Fruit fly (Drosophila melanogaster): ENCODE results near the gene Ugt307A1.

The Ugt307A1 gene

DNA sequence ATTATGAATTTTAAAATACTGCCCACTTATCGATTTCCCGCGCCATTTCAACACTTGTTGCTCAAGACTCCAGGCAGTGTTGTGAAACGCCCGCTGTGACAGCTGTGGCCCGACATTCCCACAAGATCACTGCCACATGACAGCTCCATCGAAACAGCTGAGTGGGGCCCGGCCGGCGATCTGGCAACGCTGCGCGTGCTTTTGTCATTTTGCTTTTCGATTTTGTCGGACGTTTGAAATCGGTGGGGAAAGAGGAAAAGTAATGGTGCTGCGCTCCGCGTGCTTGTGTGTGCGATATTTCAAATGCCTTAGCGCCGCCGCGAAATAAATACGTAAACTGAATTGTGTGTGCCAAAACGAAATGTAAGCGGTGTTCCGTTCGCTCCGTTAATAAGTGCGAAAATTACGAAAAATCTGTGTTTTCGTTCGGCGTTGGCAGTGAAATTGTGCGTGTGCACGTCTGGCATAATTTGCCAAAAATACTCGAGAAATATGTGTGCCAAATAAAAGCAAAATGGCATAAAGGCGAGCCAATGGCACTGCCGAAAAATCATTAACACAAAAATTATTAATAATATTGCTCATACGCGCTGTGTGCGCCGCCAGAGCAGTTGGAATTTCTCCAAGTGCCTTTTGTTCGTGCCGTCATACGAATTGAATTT lies 25.5 kb upstream of the Ugt307A1 start (continued):
- no peak for TF ChIP-seq gsb-n (tag; optimal IDR thresholded peaks at IDR 0.05)
- TF ChIP-seq disco-r (GFP tag; optimal IDR thresholded peaks at IDR 0.05): peak; percentile 65
- TF ChIP-seq zfh2 (GFP tag; optimal IDR thresholded peaks at IDR 0.05): peak; percentile 65
- TF ChIP-seq Sin3A (optimal IDR thresholded peaks at IDR 0.05): peak; percentile 44
- peak; percentile 65 for TF ChIP-seq NC2β (GFP tag; optimal IDR thresholded peaks at IDR 0.05)
- TF ChIP-seq CG9817 (tag; optimal IDR thresholded peaks at IDR 0.05): peak; percentile 23
- TF ChIP-seq tna (GFP tag; IDR thresholded peaks at IDR 0.05; ENCODE audit: partially characterized antibody): no peak
- TF ChIP-seq CG12659 (GFP tag; optimal IDR thresholded peaks at IDR 0.05): peak; percentile 93
- no peak for TF ChIP-seq kay (GFP tag; optimal IDR thresholded peaks at IDR 0.05)
- no peak; the same call in 1 of the 2 replicates for TF ChIP-seq Ravus (GFP tag; IDR thresholded peaks at IDR 0.05)
- TF ChIP-seq CG5245 (GFP tag; optimal IDR thresholded peaks at IDR 0.05): no peak
- peak; percentile 39 for TF ChIP-seq twi (tag; optimal IDR thresholded peaks at IDR 0.05)
- peak; percentile 98 for TF ChIP-seq E2f2 (GFP tag; IDR thresholded peaks at IDR 0.05)
- TF ChIP-seq CG12219 (GFP tag; optimal IDR thresholded peaks at IDR 0.05): peak; percentile 43
- peak; percentile 99 for TF ChIP-seq pzg (GFP tag; optimal IDR thresholded peaks at IDR 0.05)
- no peak for TF ChIP-seq CG1602 (GFP tag; optimal IDR thresholded peaks at IDR 0.05)
- TF ChIP-seq bab2 (GFP tag; optimal IDR thresholded peaks at IDR 0.05): no peak
- TF ChIP-seq CG15479 (GFP tag; optimal IDR thresholded peaks at IDR 0.05): no peak
- TF ChIP-seq nerfin-2 (GFP tag; IDR thresholded peaks at IDR 0.05; ENCODE audit: partially characterized antibody): peak; percentile 46; the same call in 1 of the 2 replicates
- TF ChIP-seq CG7271 (tag; optimal IDR thresholded peaks at IDR 0.05): no peak
- no peak for TF ChIP-seq Doc2 (GFP tag; IDR thresholded peaks at IDR 0.05)
- TF ChIP-seq C15 (GFP tag; IDR thresholded peaks at IDR 0.05): no peak
- peak; percentile 12 for TF ChIP-seq exex (tag; optimal IDR thresholded peaks at IDR 0.05)
- TF ChIP-seq CG17912 (GFP tag; optimal IDR thresholded peaks at IDR 0.05): peak; percentile 55
- TF ChIP-seq CG11504 (tag; optimal IDR thresholded peaks at IDR 0.05): peak; percentile 36
- peak; percentile 19 for TF ChIP-seq grau (tag; optimal IDR thresholded peaks at IDR 0.05)
- peak; percentile 68 for TF ChIP-seq CG16813 (GFP tag; IDR thresholded peaks at IDR 0.05; ENCODE audit: partially characterized antibody)
- TF ChIP-seq CG6854 (GFP tag; optimal IDR thresholded peaks at IDR 0.05): no peak
- no peak for TF ChIP-seq CG17359 (tag; optimal IDR thresholded peaks at IDR 0.05)
- peak; percentile 14 for TF ChIP-seq CG5180 (GFP tag; optimal IDR thresholded peaks at IDR 0.05)
- TF ChIP-seq Dll (GFP tag; IDR thresholded peaks at IDR 0.05; ENCODE audit: partially characterized antibody): peak; percentile 63
- TF ChIP-seq eyg (GFP tag; optimal IDR thresholded peaks at IDR 0.05): no peak
- TF ChIP-seq CG1024 (GFP tag; IDR thresholded peaks at IDR 0.05): no peak; the same call in 1 of the 2 replicates
- peak; percentile 58 for TF ChIP-seq mirr (GFP tag; optimal IDR thresholded peaks at IDR 0.05)
- peak; percentile 34; the same call in 2 of the 3 replicates for TF ChIP-seq B-H1 (GFP tag; IDR thresholded peaks at IDR 0.05)
- peak; percentile 75 for TF ChIP-seq CG11456 (GFP tag; IDR thresholded peaks at IDR 0.05)
- peak; percentile 47 for TF ChIP-seq ewg (GFP tag; optimal IDR thresholded peaks at IDR 0.05)
- TF ChIP-seq H2.0 (GFP tag; IDR thresholded peaks at IDR 0.05): no peak; the same call in none of the 2 replicates
- TF ChIP-seq CG10274 (GFP tag; optimal IDR thresholded peaks at IDR 0.05): peak; percentile 34
- TF ChIP-seq gt (GFP tag; IDR thresholded peaks at IDR 0.05): no peak
- peak; percentile 4 for TF ChIP-seq tx (GFP tag; optimal IDR thresholded peaks at IDR 0.05)
- peak; percentile 31 for TF ChIP-seq CG12744 (GFP tag; optimal IDR thresholded peaks at IDR 0.05)
- TF ChIP-seq org-1 (GFP tag; optimal IDR thresholded peaks at IDR 0.05): peak; percentile 47
- peak; percentile 23 for TF ChIP-seq CG15269 (tag; optimal IDR thresholded peaks at IDR 0.05)
- peak; percentile 64 for TF ChIP-seq CG7556 (GFP tag; optimal IDR thresholded peaks at IDR 0.05)
- peak; percentile 72 for TF ChIP-seq B-H2 (GFP tag; optimal IDR thresholded peaks at IDR 0.05)
- no peak for TF ChIP-seq grn (GFP tag; optimal IDR thresholded peaks at IDR 0.05)
- TF ChIP-seq Scr (GFP tag; IDR thresholded peaks at IDR 0.05; ENCODE audit: partially characterized antibody): peak; percentile 71
- peak; percentile 42 for TF ChIP-seq CG12071 (GFP tag; optimal IDR thresholded peaks at IDR 0.05)
